Fruit fly (Drosophila melanogaster) whole organism, embryonic: ENCODE measurements around the gene Sfp35C.

Experiments used
- Bdp1 ChIP-seq: fragments of 200-800 bp; sonication (Bioruptor generic); optimal IDR thresholded peaks from 3 replicates; lab custom pipeline; 2016; ENCODE audit warnings: missing biosample characterization, missing genetic modification characterization
- CG11456 ChIP-seq: fragments of 200-800 bp; sonication (Bioruptor generic); IDR thresholded peaks from 3 replicates; pipeline ENCODE4 v1.3.6; 2022; ENCODE audit warnings: missing biosample characterization, missing genetic modification characterization
- CG11504 ChIP-seq: fragments of 200-800 bp; sonication (Bioruptor generic); optimal IDR thresholded peaks from 3 replicates; lab custom pipeline; 2019; ENCODE audit warnings: missing biosample characterization, mild to moderate bottlenecking, missing genetic modification characterization, moderate library complexity
- CG16779 ChIP-seq: fragments of 200-800 bp; sonication (Bioruptor generic); IDR thresholded peaks from 2 replicates; pipeline ENCODE4 v1.3.6; 2022; ENCODE audit warnings: missing biosample characterization, missing genetic modification characterization
- CG18599 ChIP-seq: fragments of 200-800 bp; sonication (Bioruptor generic); optimal IDR thresholded peaks from 3 replicates; lab custom pipeline; 2017; ENCODE audit warnings: missing biosample characterization, missing genetic modification characterization, mild to moderate bottlenecking, moderate library complexity, missing genetic modification reagents
- CG2678 ChIP-seq: fragments of 200-800 bp; sonication (Bioruptor generic); optimal IDR thresholded peaks from 3 replicates; lab custom pipeline; 2019; ENCODE audit warnings: missing biosample characterization, mild to moderate bottlenecking, missing genetic modification characterization, moderate library complexity
- CG32532 ChIP-seq: fragments of 200-800 bp; sonication (Bioruptor generic); IDR thresholded peaks from 2 replicates; pipeline ENCODE4 v1.3.6; 2022; ENCODE audit warnings: missing biosample characterization, missing genetic modification characterization
- CG4282 ChIP-seq: fragments of 200-800 bp; sonication (Bioruptor generic); optimal IDR thresholded peaks from 2 replicates; lab custom pipeline; 2016; ENCODE audit warnings: missing biosample characterization, missing genetic modification characterization
- CG7271 ChIP-seq: fragments of 200-800 bp; sonication (Bioruptor generic); optimal IDR thresholded peaks from 2 replicates; lab custom pipeline; 2018; ENCODE audit warnings: missing biosample characterization, mild to moderate bottlenecking, missing genetic modification characterization, moderate library complexity
- CG7556 ChIP-seq: fragments of 200-800 bp; sonication (Bioruptor generic); optimal IDR thresholded peaks from 2 replicates; lab custom pipeline; 2017; ENCODE audit warnings: missing biosample characterization, mild to moderate bottlenecking, missing genetic modification characterization
- CG8089 ChIP-seq: fragments of 200-800 bp; sonication (Bioruptor generic); optimal IDR thresholded peaks from 3 replicates; lab custom pipeline; 2016; ENCODE audit warnings: missing biosample characterization, missing genetic modification characterization
- CG9215 ChIP-seq: fragments of 200-800 bp; sonication (Bioruptor generic); IDR thresholded peaks from 2 replicates; pipeline ENCODE4 v1.3.6; 2022; ENCODE audit warnings: missing biosample characterization, missing genetic modification characterization
- Deaf1 ChIP-seq: fragments of 200-800 bp; optimal IDR thresholded peaks from 3 replicates; lab custom pipeline; 2019; ENCODE audit warnings: missing biosample characterization, mild to moderate bottlenecking, missing genetic modification characterization, moderate library complexity
- Elba2 ChIP-seq: fragments of 200-800 bp; sonication (Bioruptor generic); optimal IDR thresholded peaks from 3 replicates; lab custom pipeline; 2016; ENCODE audit warnings: missing biosample characterization, missing genetic modification characterization
- Ets65A ChIP-seq: fragments of 200-800 bp; sonication (Bioruptor generic); peaks from one replicate; lab custom pipeline; 2016; ENCODE audit warnings: missing biosample characterization, missing genetic modification characterization
- HmgD ChIP-seq: fragments of 200-800 bp; sonication (Bioruptor generic); optimal IDR thresholded peaks from 3 replicates; lab custom pipeline; 2016; ENCODE audit warnings: missing biosample characterization, missing genetic modification characterization
- Jarid2 ChIP-seq: fragments of 200-800 bp; sonication (Bioruptor generic); optimal IDR thresholded peaks from 3 replicates; lab custom pipeline; 2017; ENCODE audit warnings: mild to moderate bottlenecking, missing biosample characterization, missing genetic modification reagents, missing genetic modification characterization
- Meics ChIP-seq: fragments of 200-800 bp; sonication (Bioruptor generic); optimal IDR thresholded peaks from 2 replicates; lab custom pipeline; 2017; ENCODE audit warnings: missing biosample characterization, mild to moderate bottlenecking, missing genetic modification characterization
- Opbp ChIP-seq: fragments of 200-800 bp; sonication (Bioruptor generic); IDR thresholded peaks from 3 replicates; pipeline ENCODE4 v1.3.6; 2022; ENCODE audit warnings: missing biosample characterization, missing genetic modification characterization; ENCODE audit not compliant: partially characterized antibody
- Side ChIP-seq: fragments of 200-800 bp; sonication (Bioruptor generic); optimal IDR thresholded peaks from 2 replicates; lab custom pipeline; 2016; ENCODE audit warnings: missing biosample characterization, missing genetic modification characterization
- Tbp ChIP-seq: fragments of >200 bp; optimal IDR thresholded peaks from 2 replicates; lab custom pipeline; 2018; ENCODE audit warnings: missing biosample characterization, missing genetic modification characterization
- Trl ChIP-seq, 3 experiments: fragments of >200 bp in 2 of 3; fragments of 200-800 bp in 1 of 3; sonication (Bioruptor generic) in 1 of 3; optimal IDR thresholded peaks; 2 replicates in 1 of 3; 3 replicates in 2 of 3; lab custom pipeline; 2016 to 2017; ENCODE audit warnings: missing biosample characterization in 1 of 3, missing genetic modification characterization in 1 of 3
- abd-A ChIP-seq: fragments of 200-800 bp; sonication (Bioruptor generic); optimal IDR thresholded peaks from 3 replicates; lab custom pipeline; 2019; ENCODE audit warnings: missing biosample characterization, mild to moderate bottlenecking, missing genetic modification characterization, moderate library complexity
- amos ChIP-seq: fragments of 200-800 bp; sonication (Bioruptor generic); IDR thresholded peaks from 2 replicates; pipeline ENCODE4 v1.3.6; 2022; ENCODE audit warnings: missing biosample characterization, missing genetic modification characterization; ENCODE audit not compliant: partially characterized antibody
- bcd ChIP-seq: fragments of 200-800 bp; sonication (Bioruptor generic); optimal IDR thresholded peaks from 2 replicates; lab custom pipeline; 2017; ENCODE audit warnings: missing biosample characterization, mild to moderate bottlenecking, missing genetic modification characterization
- chif ChIP-seq, 2 experiments: fragments of 200-800 bp; sonication (Bioruptor generic); optimal IDR thresholded peaks; 3 replicates each; lab custom pipeline; 2016; ENCODE audit warnings: missing biosample characterization in 2 of 2, missing genetic modification characterization in 2 of 2
- crol ChIP-seq: fragments of 200-800 bp; sonication (Bioruptor generic); IDR thresholded peaks from 2 replicates; pipeline ENCODE4 v1.3.6; 2022; ENCODE audit warnings: missing biosample characterization, missing genetic modification characterization
- dati ChIP-seq: fragments of 200-800 bp; sonication (Bioruptor generic); IDR thresholded peaks from 2 replicates; pipeline ENCODE4 v1.3.6; 2022; ENCODE audit warnings: missing biosample characterization, missing genetic modification characterization
- dmrt99B ChIP-seq: fragments of 200-800 bp; sonication (Bioruptor generic); optimal IDR thresholded peaks from 2 replicates; lab custom pipeline; 2018; ENCODE audit warnings: missing biosample characterization, mild to moderate bottlenecking, missing genetic modification characterization, moderate library complexity
- ewg ChIP-seq: fragments of 200-800 bp; sonication (Bioruptor generic); optimal IDR thresholded peaks from 3 replicates; lab custom pipeline; 2017; ENCODE audit warnings: mild to moderate bottlenecking, missing biosample characterization, missing genetic modification reagents, missing genetic modification characterization
- fd3F ChIP-seq: fragments of 200-800 bp; sonication (Bioruptor generic); optimal IDR thresholded peaks from 2 replicates; lab custom pipeline; 2018; ENCODE audit warnings: missing biosample characterization, mild to moderate bottlenecking, missing genetic modification characterization, moderate library complexity
- gcm2 ChIP-seq: fragments of 200-800 bp; sonication (Bioruptor generic); optimal IDR thresholded peaks from 2 replicates; lab custom pipeline; 2016; ENCODE audit warnings: missing biosample characterization, missing genetic modification characterization
- grn ChIP-seq: fragments of 200-800 bp; sonication (Bioruptor generic); optimal IDR thresholded peaks from 3 replicates; lab custom pipeline; 2017; ENCODE audit warnings: missing biosample characterization, missing genetic modification characterization
- gsb-n ChIP-seq: fragments of 200-800 bp; sonication (Bioruptor generic); optimal IDR thresholded peaks from 3 replicates; lab custom pipeline; 2018; ENCODE audit warnings: missing biosample characterization, mild to moderate bottlenecking, missing genetic modification characterization
- lbe ChIP-seq: fragments of 200-800 bp; sonication (Bioruptor generic); optimal IDR thresholded peaks from 2 replicates; lab custom pipeline; 2016; ENCODE audit warnings: missing biosample characterization, mild to moderate bottlenecking, missing genetic modification characterization
- psq ChIP-seq: fragments of 200-800 bp; sonication (Bioruptor generic); optimal IDR thresholded peaks from 2 replicates; lab custom pipeline; 2017; ENCODE audit warnings: missing biosample characterization, missing genetic modification characterization
- scrt ChIP-seq: fragments of 200-800 bp; sonication (Bioruptor generic); optimal IDR thresholded peaks from 2 replicates; lab custom pipeline; 2018; ENCODE audit warnings: missing biosample characterization, mild to moderate bottlenecking, missing genetic modification characterization, moderate library complexity
- sd ChIP-seq: fragments of 200-800 bp; sonication (Bioruptor generic); optimal IDR thresholded peaks from 3 replicates; lab custom pipeline; 2018; ENCODE audit warnings: missing biosample characterization, mild to moderate bottlenecking, missing genetic modification characterization, moderate library complexity
- sna ChIP-seq: fragments of 200-800 bp; sonication (Bioruptor generic); IDR thresholded peaks from 2 replicates; pipeline ENCODE4 v1.3.6; 2022; ENCODE audit warnings: missing biosample characterization, missing genetic modification characterization; ENCODE audit not compliant: partially characterized antibody
- tin ChIP-seq: fragments of 200-800 bp; sonication (Bioruptor generic); optimal IDR thresholded peaks from 3 replicates; lab custom pipeline; 2016; ENCODE audit warnings: missing biosample characterization, missing genetic modification characterization

Gene Sfp35C

dm6 chr2L:15214922-15215321 is 13.0 kb upstream of the Sfp35C start, which contains the start of gene CG43230:
CG43230 (plus strand) TSS chr2L:15215222.
- TF ChIP-seq Tbp (GFP tag; lab: Kevin White, UChicago) (no peak), fd3F (no peak), gsb-n (tag; lab: Kevin White, UChicago) (no peak), CG16779 (GFP tag; lab: Robert Waterston, UW) (no peak), tin (no peak), bcd (GFP tag; lab: Kevin White, UChicago) (no peak), Side (GFP tag; lab: Kevin White, UChicago) (no peak), sna (GFP tag; lab: Robert Waterston, UW) (no peak), CG7271 (tag; lab: Kevin White, UChicago) (no peak), lbe (no peak), grn (no peak), CG4282 (GFP tag; lab: Kevin White, UChicago) (no peak), sd (no peak), Elba2 (GFP tag; lab: Kevin White, UChicago) (no peak), gcm2 (GFP tag; lab: Kevin White, UChicago) (no peak)

- TF ChIP-seq Meics (GFP tag; lab: Kevin White, UChicago) (peak; percentile 7), CG2678 (tag; lab: Kevin White, UChicago) (peak; percentile 34), CG32532 (0 out of 2 replicates have a peak, but pooled peaks have one; percentile 1), CG11504 (tag; lab: Kevin White, UChicago) (peak; percentile 29), psq (GFP tag; lab: Kevin White, UChicago) (no peak), dmrt99B (peak; percentile 9), dati (GFP tag; lab: Robert Waterston, UW) (no peak), CG7556 (GFP tag; lab: Kevin White, UChicago) (peak; percentile 52), CG18599 (peak; percentile 18)
Observed at dm6 chr2L:15211489-15211888, 9.6 kb upstream of the Sfp35C start.

- TF ChIP-seq CG11504 (tag; lab: Kevin White, UChicago), result peak; percentile 5
- TF ChIP-seq Opbp, result 0 out of 3 replicates have a peak, but pooled peaks have one; percentile 25
- TF ChIP-seq chif (GFP tag; optimal IDR thresholded peaks at IDR 0.05; lab: Kevin White, UChicago), result no peak
- TF ChIP-seq Trl (optimal IDR thresholded peaks at IDR 0.05; lab: Kevin White, UChicago), result peak in 1 of 2 experiments; percentile 3
- no peak for TF ChIP-seq Trl (GFP tag; optimal IDR thresholded peaks at IDR 0.05; lab: Kevin White, UChicago)
- peak; percentile 69 for TF ChIP-seq abd-A (tag; lab: Kevin White, UChicago)
- peak; percentile 32; the same call in 1 of the 2 replicates for TF ChIP-seq crol (GFP tag; lab: Robert Waterston, UW)
- TF ChIP-seq ewg (GFP tag; lab: Kevin White, UChicago), result peak; percentile 96
- TF ChIP-seq Bdp1 (GFP tag; lab: Kevin White, UChicago), result no peak
- peak; percentile 99 for TF ChIP-seq Deaf1 (tag; lab: Kevin White, UChicago)
- TF ChIP-seq HmgD, result no peak
- 0 out of 2 replicates have a peak, but pooled peaks have one; percentile 37 for TF ChIP-seq CG9215
- peak; percentile 67 for TF ChIP-seq scrt
- peak; percentile 27 for TF ChIP-seq Ets65A
- TF ChIP-seq Jarid2 (GFP tag; lab: Kevin White, UChicago), result peak; percentile 45
- peak; percentile 4; the same call in 1 of the 2 replicates for TF ChIP-seq amos (GFP tag; lab: Robert Waterston, UW)
- 0 out of 3 replicates have a peak, but pooled peaks have one; percentile 25 for TF ChIP-seq CG11456
- no peak for TF ChIP-seq CG8089 (GFP tag; lab: Kevin White, UChicago)
Observed at dm6 chr2L:15200409-15200808, 1.5 kb downstream of the Sfp35C start, which contains the start of gene CG4168. CG4168 (minus strand) TSS chr2L:15200459.
